Worm (Caenorhabditis elegans) whole organism, L2 larva: ENCODE measurements around the gene T26C5.3.

Source experiments
- C34F6.9 ChIP-seq: fragments of 150-350 bp; optimal IDR thresholded peaks from 2 replicates; lab custom pipeline; 2014; ENCODE audit warnings: missing biosample characterization, missing genetic modification characterization
- F13H6.1 ChIP-seq: sonication (generic microtip); optimal IDR thresholded peaks from 2 replicates; lab custom pipeline; 2016; ENCODE audit warnings: missing genetic modification characterization, missing compliant biosample characterization
- R02D3.7 ChIP-seq: fragments of 150-350 bp; optimal IDR thresholded peaks from 2 replicates; lab custom pipeline; 2014; ENCODE audit warnings: missing biosample characterization, missing genetic modification characterization
- ZK546.5 ChIP-seq: sonication (generic microtip); optimal IDR thresholded peaks from 2 replicates; lab custom pipeline; 2017; ENCODE audit warnings: missing biosample characterization, missing genetic modification characterization
- alr-1 ChIP-seq: fragments of 150-350 bp; optimal IDR thresholded peaks from 2 replicates; lab custom pipeline; 2014; ENCODE audit warnings: missing biosample characterization, missing genetic modification characterization
- aly-2 ChIP-seq: fragments of 150-350 bp; optimal IDR thresholded peaks from 2 replicates; lab custom pipeline; 2014; ENCODE audit warnings: missing biosample characterization, missing genetic modification characterization
- ama-1 ChIP-seq: fragments of 150-350 bp; optimal IDR thresholded peaks from 2 replicates; lab custom pipeline; 2018; ENCODE audit warnings: inconsistent platforms
- blmp-1 ChIP-seq: sonication (generic microtip); optimal IDR thresholded peaks from 2 replicates; lab custom pipeline; 2017; ENCODE audit warnings: missing genetic modification characterization, mild to moderate bottlenecking, missing compliant biosample characterization, antibody characterized with exemption, moderate library complexity; ENCODE audit not compliant: insufficient read depth
- ceh-16 ChIP-seq: fragments of 150-350 bp; optimal IDR thresholded peaks from 2 replicates; lab custom pipeline; 2014; ENCODE audit warnings: missing biosample characterization, missing genetic modification characterization
- ceh-82 ChIP-seq: fragments of 150-350 bp; optimal IDR thresholded peaks from 2 replicates; lab custom pipeline; 2014; ENCODE audit warnings: missing biosample characterization, missing genetic modification characterization
- crh-2 ChIP-seq: sonication (generic microtip); optimal IDR thresholded peaks from 2 replicates; lab custom pipeline; 2017; ENCODE audit warnings: missing biosample characterization, missing genetic modification characterization
- dmd-4 ChIP-seq: sonication (generic microtip); optimal IDR thresholded peaks from 2 replicates; lab custom pipeline; 2017; ENCODE audit warnings: missing biosample characterization, missing genetic modification characterization
- egl-27 ChIP-seq: sonication (generic microtip); optimal IDR thresholded peaks from 3 replicates; lab custom pipeline; 2017; ENCODE audit warnings: missing biosample characterization, missing genetic modification reagents, missing genetic modification characterization
- elt-1 ChIP-seq: fragments of 150-350 bp; optimal IDR thresholded peaks from 2 replicates; lab custom pipeline; 2014; ENCODE audit warnings: missing biosample characterization, missing genetic modification characterization
- elt-3 ChIP-seq: sonication (generic microtip); optimal IDR thresholded peaks from 2 replicates; lab custom pipeline; 2017; ENCODE audit warnings: missing biosample characterization, missing genetic modification characterization
- fos-1 ChIP-seq: fragments of 150-350 bp; optimal IDR thresholded peaks from 2 replicates; lab custom pipeline; 2014; ENCODE audit warnings: missing biosample characterization, missing genetic modification characterization
- gmeb-1 ChIP-seq: fragments of 150-350 bp; optimal IDR thresholded peaks from 2 replicates; lab custom pipeline; 2014; ENCODE audit warnings: missing biosample characterization, missing genetic modification characterization
- lin-11 ChIP-seq: fragments of 150-350 bp; sonication (generic microtip); optimal IDR thresholded peaks from 2 replicates; lab custom pipeline; 2014; ENCODE audit warnings: missing biosample characterization, missing genetic modification characterization, inconsistent platforms, mixed read lengths
- lin-39 ChIP-seq: fragments of 150-350 bp; optimal IDR thresholded peaks from 2 replicates; lab custom pipeline; 2014; ENCODE audit warnings: missing biosample characterization, missing genetic modification reagents, missing genetic modification characterization
- lsy-2 ChIP-seq, 2 experiments: fragments of 150-350 bp in 1 of 2; sonication (generic microtip) in 1 of 2; optimal IDR thresholded peaks; 2 replicates each; lab custom pipeline; 2014 to 2017; ENCODE audit warnings: missing biosample characterization in 2 of 2, missing genetic modification characterization in 2 of 2
- mbf-1 ChIP-seq: sonication (generic microtip); optimal IDR thresholded peaks from 2 replicates; lab custom pipeline; 2017; ENCODE audit warnings: missing biosample characterization, missing genetic modification characterization
- nhr-11 ChIP-seq: fragments of 150-350 bp; optimal IDR thresholded peaks from 2 replicates; lab custom pipeline; 2014; ENCODE audit warnings: missing biosample characterization, missing genetic modification characterization
- nhr-21 ChIP-seq: fragments of 150-350 bp; optimal IDR thresholded peaks from 2 replicates; lab custom pipeline; 2014; ENCODE audit warnings: missing biosample characterization, missing genetic modification characterization
- nhr-23 ChIP-seq: fragments of 150-350 bp; optimal IDR thresholded peaks from 2 replicates; lab custom pipeline; 2014; ENCODE audit warnings: missing biosample characterization, missing genetic modification reagents, missing genetic modification characterization
- nhr-237 ChIP-seq: fragments of 150-350 bp; optimal IDR thresholded peaks from 2 replicates; lab custom pipeline; 2014; ENCODE audit warnings: missing biosample characterization, missing genetic modification characterization
- nhr-6 ChIP-seq: fragments of 150-350 bp; optimal IDR thresholded peaks from 2 replicates; lab custom pipeline; 2014; ENCODE audit warnings: missing biosample characterization, missing genetic modification characterization
- nhr-77 ChIP-seq: fragments of 150-350 bp; optimal IDR thresholded peaks from 2 replicates; lab custom pipeline; 2014; ENCODE audit warnings: missing biosample characterization, missing genetic modification characterization
- peb-1 ChIP-seq: fragments of 150-350 bp; optimal IDR thresholded peaks from 2 replicates; lab custom pipeline; 2014; ENCODE audit warnings: missing biosample characterization, missing genetic modification characterization
- sem-4 ChIP-seq: fragments of 150-350 bp; optimal IDR thresholded peaks from 2 replicates; lab custom pipeline; 2014; ENCODE audit warnings: missing biosample characterization, missing genetic modification reagents, missing genetic modification characterization
- skn-1 ChIP-seq: sonication (generic microtip); optimal IDR thresholded peaks from 2 replicates; lab custom pipeline; 2017; ENCODE audit warnings: missing biosample characterization, missing genetic modification characterization
- sma-3 ChIP-seq: sonication (generic microtip); optimal IDR thresholded peaks from 2 replicates; lab custom pipeline; 2016; ENCODE audit warnings: missing genetic modification reagents, missing genetic modification characterization, missing compliant biosample characterization
- sma-9 ChIP-seq, 2 experiments: fragments of 150-350 bp in 1 of 2; sonication (generic microtip) in 1 of 2; optimal IDR thresholded peaks; 2 replicates each; lab custom pipeline; 2014 to 2016; ENCODE audit warnings: missing genetic modification characterization in 2 of 2, mild to moderate bottlenecking in 1 of 2, missing biosample characterization in 1 of 2, missing compliant biosample characterization in 1 of 2, missing genetic modification reagents in 1 of 2, moderate library complexity in 1 of 2
- snpc-4 ChIP-seq: fragments of 150-350 bp; optimal IDR thresholded peaks from 2 replicates; lab custom pipeline; 2014; ENCODE audit warnings: missing biosample characterization, missing genetic modification characterization
- unc-39 ChIP-seq: fragments of 150-350 bp; optimal IDR thresholded peaks from 2 replicates; lab custom pipeline; 2014; ENCODE audit warnings: missing biosample characterization, missing genetic modification characterization
- unc-55 ChIP-seq: fragments of 150-350 bp; sonication (generic microtip); optimal IDR thresholded peaks from 3 replicates; lab custom pipeline; 2014; ENCODE audit warnings: missing biosample characterization, missing genetic modification reagents, missing genetic modification characterization
- zag-1 ChIP-seq: fragments of 150-350 bp; optimal IDR thresholded peaks from 2 replicates; lab custom pipeline; 2014; ENCODE audit warnings: missing biosample characterization, missing genetic modification characterization
- ztf-1 ChIP-seq: fragments of 200-800 bp; sonication (Bioruptor generic); conservative IDR thresholded peaks from 2 replicates; pipeline ENCODE4 v1.3.6; 2022; ENCODE audit warnings: missing genetic modification characterization, missing compliant biosample characterization
- ztf-11 ChIP-seq: sonication (generic microtip); optimal IDR thresholded peaks from 2 replicates; lab custom pipeline; 2017; ENCODE audit warnings: missing biosample characterization, missing genetic modification characterization
- ztf-4 ChIP-seq: fragments of 150-350 bp; optimal IDR thresholded peaks from 2 replicates; lab custom pipeline; 2014; ENCODE audit warnings: missing biosample characterization, missing genetic modification characterization

T26C5.3 gene

ce11 chrII:9285171-9286025 is 49.0 kb downstream of the T26C5.3 start, which contains the start of gene mtrr-1 (continued):
- TF ChIP-seq aly-2 (tag; lab: Kevin White, UChicago), result no peak
- no peak for TF ChIP-seq R02D3.7 (tag; lab: Kevin White, UChicago)

DNA sequence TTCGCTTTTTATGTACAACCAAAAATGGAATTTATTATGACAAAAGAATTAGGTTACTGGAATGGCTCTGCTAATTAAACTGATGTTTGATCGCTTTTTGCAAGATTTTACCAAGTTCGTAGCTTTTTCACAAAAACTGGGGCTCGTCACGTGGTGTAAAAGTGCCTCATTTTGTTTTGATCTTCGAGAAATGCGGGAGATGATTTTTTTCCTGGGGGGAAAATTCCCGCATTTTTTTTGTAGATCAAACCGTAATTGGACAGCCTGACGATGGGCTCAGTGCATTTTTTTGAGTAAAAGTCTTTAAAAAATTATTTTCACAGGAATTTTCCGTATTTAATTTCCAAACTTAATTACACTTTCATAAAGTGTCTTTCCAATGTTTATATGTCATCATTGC is 52.7 kb downstream of the T26C5.3 start:
- TF ChIP-seq ztf-4 (tag; lab: Kevin White, UChicago) (no peak), F13H6.1 (tag; lab: Kevin White, UChicago) (no peak), elt-3 (tag; lab: Kevin White, UChicago) (no peak), sma-3 (GFP tag; lab: Kevin White, UChicago) (no peak), lin-11 (tag; lab: Kevin White, UChicago) (no peak), unc-39 (tag; lab: Kevin White, UChicago) (no peak), ztf-1 (GFP tag; lab: Robert Waterston, UW) (no peak), nhr-11 (tag; lab: Kevin White, UChicago) (no peak), egl-27 (tag; lab: Kevin White, UChicago) (no peak), ztf-11 (tag; lab: Kevin White, UChicago) (no peak), blmp-1 (no peak), unc-55 (GFP tag; lab: Kevin White, UChicago) (no peak), sem-4 (tag; lab: Kevin White, UChicago) (no peak), ZK546.5 (no peak), ceh-16 (no peak), nhr-6 (tag; lab: Kevin White, UChicago) (no peak), ceh-82 (tag; lab: Kevin White, UChicago) (no peak), peb-1 (tag; lab: Kevin White, UChicago) (no peak), ama-1 (lab: Kevin White, UChicago) (no peak)

DNA sequence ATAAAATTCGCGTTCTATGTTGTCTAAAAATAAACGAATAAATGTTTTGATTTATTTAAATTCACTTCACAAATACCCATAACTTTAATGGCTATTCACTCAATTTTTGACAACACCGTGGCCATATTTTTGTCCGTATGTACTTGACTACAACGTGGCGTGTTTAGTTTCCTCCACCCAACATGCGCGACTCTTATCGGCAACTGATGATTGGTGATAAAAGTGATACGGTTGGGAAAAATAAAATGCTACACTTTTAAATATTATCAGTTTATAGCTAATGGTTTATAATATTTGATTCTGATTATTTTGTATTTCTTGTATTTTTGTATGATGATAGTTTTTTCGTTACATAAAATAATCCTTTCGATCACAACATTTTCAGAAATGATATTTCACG is 55.2 kb downstream of the T26C5.3 start, which contains the start of gene acs-7:
TSS of gene acs-7 (plus strand) at position 386 of the 400 bp plus-strand sequence.
- TF ChIP-seq elt-1 (tag; lab: Kevin White, UChicago) (no peak), snpc-4 (tag; lab: Kevin White, UChicago) (no peak), F13H6.1 (tag; lab: Kevin White, UChicago) (peak; percentile 31), fos-1 (tag; lab: Kevin White, UChicago) (peak; percentile 97), nhr-21 (tag; lab: Kevin White, UChicago) (no peak), lin-11 (tag; lab: Kevin White, UChicago) (no peak), crh-2 (peak; percentile 91), dmd-4 (tag; lab: Kevin White, UChicago) (no peak), zag-1 (tag; lab: Kevin White, UChicago) (no peak), nhr-237 (no peak), mbf-1 (no peak), elt-3 (tag; lab: Kevin White, UChicago) (no peak), gmeb-1 (tag; lab: Kevin White, UChicago) (peak; percentile 50), nhr-77 (tag; lab: Kevin White, UChicago) (no peak), ama-1 (lab: Kevin White, UChicago) (no peak), sma-9 (GFP tag; optimal IDR thresholded peaks at IDR 0.05; lab: Kevin White, UChicago) (peak; percentile 52), sma-9 (tag; optimal IDR thresholded peaks at IDR 0.05; lab: Kevin White, UChicago) (no peak), ztf-11 (tag; lab: Kevin White, UChicago) (no peak), unc-55 (GFP tag; lab: Kevin White, UChicago) (no peak), lin-39 (tag; lab: Kevin White, UChicago) (no peak), C34F6.9 (tag; lab: Kevin White, UChicago) (no peak), lsy-2 (tag; optimal IDR thresholded peaks at IDR 0.05; lab: Kevin White, UChicago) (no peak), ztf-4 (tag; lab: Kevin White, UChicago) (no peak), nhr-23 (tag; lab: Kevin White, UChicago) (no peak), ceh-16 (no peak), skn-1 (tag; lab: Kevin White, UChicago) (peak; percentile 39), sem-4 (tag; lab: Kevin White, UChicago) (no peak), alr-1 (tag; lab: Kevin White, UChicago) (no peak)
